Worm (Caenorhabditis elegans): ENCODE data around the gene srw-73.

- TF ChIP-seq nfya-1 (tag; optimal IDR thresholded peaks at IDR 0.05; ENCODE audit: insufficient read depth): no peak
- no peak for TF ChIP-seq ama-1 (optimal IDR thresholded peaks at IDR 0.05)
These were observed 12.3 kb upstream of the srw-73 start, which contains the start of gene T03E6.9 for ce11 chrV:16600623-16601022.

All from whole organism, L3 larva.